Worm (Caenorhabditis elegans): ENCODE results near the gene F14H3.4.

DNA sequence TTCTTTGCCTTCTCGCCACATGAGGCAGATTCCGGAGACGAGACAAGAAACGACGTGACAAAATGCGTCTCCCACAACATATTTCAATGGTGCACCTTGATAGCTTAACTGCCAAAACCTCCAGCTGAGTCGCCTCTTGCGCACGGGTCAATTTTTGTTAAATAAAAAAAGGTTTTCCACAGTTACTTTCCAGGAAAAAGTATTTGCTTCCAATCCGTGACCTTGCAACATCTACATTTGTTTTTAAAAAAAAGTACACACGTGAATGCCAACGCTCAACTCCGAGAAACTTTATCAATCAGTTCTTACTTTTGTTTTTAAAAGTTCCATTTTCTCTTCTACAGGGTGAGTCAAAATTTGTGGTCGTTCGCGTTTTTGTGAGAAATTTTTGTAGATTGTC, 39.4 kb upstream of the F14H3.4 start, which contains the start of gene F22B8.7:
- TF ChIP-seq F49E8.2 (tag; optimal IDR thresholded peaks at IDR 0.05; ENCODE audit: borderline replicate concordance) (no peak), fos-1 (tag; optimal IDR thresholded peaks at IDR 0.05) (no peak), php-3 (GFP tag; IDR thresholded peaks at IDR 0.05) (no peak), zag-1 (tag; optimal IDR thresholded peaks at IDR 0.05) (no peak), pha-4 (GFP tag; IDR thresholded peaks at IDR 0.05) (no peak), pha-4 (tag; optimal IDR thresholded peaks at IDR 0.05) (no peak), cey-2 (tag; optimal IDR thresholded peaks at IDR 0.05; ENCODE audit: borderline replicate concordance, insufficient read depth) (no peak), unc-62 (GFP tag; optimal IDR thresholded peaks at IDR 0.05 in 1 of 2) (no peak), unc-62 (tag; optimal IDR thresholded peaks at IDR 0.05) (no peak), zfp-3 (GFP tag; conservative IDR thresholded peaks at IDR 0.05) (no peak), daf-12 (tag; optimal IDR thresholded peaks at IDR 0.05) (no peak)
